Worm (Caenorhabditis elegans) whole organism, L2 larva: ENCODE measurements around the gene Y6E2A.10.

Experiments
- ama-1 ChIP-seq: fragments of 150-350 bp; optimal IDR thresholded peaks from 2 replicates; lab custom pipeline; 2018; ENCODE audit warnings: inconsistent platforms
- nhr-11 ChIP-seq: fragments of 150-350 bp; optimal IDR thresholded peaks from 2 replicates; lab custom pipeline; 2014; ENCODE audit warnings: missing biosample characterization, missing genetic modification characterization
- skn-1 ChIP-seq: sonication (generic microtip); optimal IDR thresholded peaks from 2 replicates; lab custom pipeline; 2017; ENCODE audit warnings: missing biosample characterization, missing genetic modification characterization

ce11 chrV:15757645-15758044 lies 27.3 kb upstream of the Y6E2A.10 start:
- no peak for TF ChIP-seq ama-1 (lab: Kevin White, UChicago)
- TF ChIP-seq skn-1, result no peak
- TF ChIP-seq nhr-11 (tag; lab: Kevin White, UChicago), result no peak
